Worm (Caenorhabditis elegans) whole organism, young adult: Measurements from ENCODE around the gene igeg-2.

Source experiments
- C17E4.6 ChIP-seq: fragments of 200-800 bp; sonication (Bioruptor generic); IDR thresholded peaks from 2 replicates; pipeline ENCODE4 v1.3.6; 2022; ENCODE audit warnings: missing genetic modification reagents, missing genetic modification characterization, missing compliant biosample characterization
- ceh-79 ChIP-seq: sonication (generic microtip); optimal IDR thresholded peaks from 2 replicates; lab custom pipeline; 2017; ENCODE audit warnings: mild to moderate bottlenecking, missing genetic modification characterization, missing compliant biosample characterization
- ekl-4 ChIP-seq: fragments of 200-800 bp; sonication (Bioruptor generic); IDR thresholded peaks from 2 replicates; pipeline ENCODE4 v1.3.6; 2022; ENCODE audit warnings: missing genetic modification reagents, missing genetic modification characterization, missing compliant biosample characterization
- lin-54 ChIP-seq: fragments of 200-800 bp; sonication (Bioruptor generic); optimal IDR thresholded peaks from 2 replicates; lab custom pipeline; 2018; ENCODE audit warnings: mild to moderate bottlenecking, missing genetic modification characterization, missing compliant biosample characterization
- rec-8 ChIP-seq, 2 experiments: sonication (generic microtip); optimal IDR thresholded peaks; 2 replicates each; lab custom pipeline; 2016; ENCODE audit warnings: mild to moderate bottlenecking in 2 of 2, missing genetic modification characterization in 2 of 2, missing genetic modification reagents in 2 of 2, missing genotype in 2 of 2, missing biosample characterization in 1 of 2, missing compliant biosample characterization in 1 of 2, moderate library complexity in 1 of 2

- TF ChIP-seq C17E4.6 = no peak
- no peak for TF ChIP-seq rec-8 (tag; optimal IDR thresholded peaks at IDR 0.05; lab: Kevin White, UChicago)
- no peak for TF ChIP-seq ekl-4 (GFP tag; lab: Robert Waterston, UW)
- TF ChIP-seq lin-54 (GFP tag; lab: Kevin White, UChicago) = no peak
- TF ChIP-seq ceh-79 = no peak
These were observed 45.8 kb downstream of the igeg-2 start for ce11 chrX:11400467-11401184.
